Worm (Caenorhabditis elegans) whole organism, L3 larva: Measurements from ENCODE around the gene T15H9.4.

ENCODE experiments used
- ceh-9 ChIP-seq: sonication (generic microtip); optimal IDR thresholded peaks from 2 replicates; lab custom pipeline; 2018; ENCODE audit warnings: missing biosample characterization, missing genetic modification characterization
- elt-2 ChIP-seq: sonication (generic microtip); optimal IDR thresholded peaks from 2 replicates; lab custom pipeline; 2016; ENCODE audit warnings: missing genetic modification reagents, mild to moderate bottlenecking, missing genetic modification characterization, missing compliant biosample characterization
- fkh-10 ChIP-seq: sonication (generic microtip); optimal IDR thresholded peaks from 2 replicates; lab custom pipeline; 2017; ENCODE audit warnings: missing biosample characterization, missing genetic modification reagents, missing genetic modification characterization
- fkh-2 ChIP-seq: fragments of 150-350 bp; optimal IDR thresholded peaks from 2 replicates; lab custom pipeline; 2014; ENCODE audit warnings: missing biosample characterization, missing genetic modification reagents, missing genetic modification characterization
- lin-15B ChIP-seq: fragments of 150-350 bp; optimal IDR thresholded peaks from 2 replicates; lab custom pipeline; 2014; ENCODE audit warnings: missing biosample characterization, missing genetic modification characterization
- mdl-1 ChIP-seq: fragments of 150-350 bp; optimal IDR thresholded peaks from 2 replicates; lab custom pipeline; 2014; ENCODE audit warnings: missing biosample characterization, missing genetic modification characterization
- nfya-1 ChIP-seq: sonication (generic microtip); optimal IDR thresholded peaks from 2 replicates; lab custom pipeline; 2017; ENCODE audit warnings: missing genetic modification characterization, mild to moderate bottlenecking, missing compliant biosample characterization, antibody characterized with exemption, moderate library complexity; ENCODE audit not compliant: insufficient read depth
- nhr-76 ChIP-seq: fragments of 150-350 bp; sonication (generic microtip); optimal IDR thresholded peaks from 5 replicates; lab custom pipeline; 2014; ENCODE audit warnings: missing biosample characterization, missing genetic modification characterization
- nhr-77 ChIP-seq: fragments of 150-350 bp; optimal IDR thresholded peaks from 2 replicates; lab custom pipeline; 2014; ENCODE audit warnings: missing biosample characterization, missing genetic modification characterization

DNA sequence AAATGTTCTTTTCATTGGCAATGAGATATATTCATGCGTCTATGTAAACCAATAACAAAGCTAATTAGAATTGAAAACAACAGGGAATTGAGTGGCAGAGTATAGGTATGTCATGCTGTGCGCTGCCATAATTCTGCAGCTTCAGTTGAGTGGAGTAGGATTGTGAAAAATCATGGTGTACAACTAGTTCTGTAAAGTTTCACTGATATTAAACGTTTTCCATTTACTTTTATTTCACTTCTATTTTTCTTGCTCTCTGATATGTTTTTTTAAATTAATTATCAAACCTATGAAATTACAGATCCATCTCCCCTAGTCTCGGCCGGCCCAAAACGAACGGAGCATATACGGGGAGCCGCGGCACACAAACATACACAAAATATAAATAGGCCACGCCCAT, 36.0 kb upstream of the T15H9.4 start, which contains the start of gene exc-7:
- TF ChIP-seq fkh-10 (GFP tag; lab: Kevin White, UChicago) (no peak), elt-2 (tag; lab: Kevin White, UChicago) (no peak), nhr-76 (tag; lab: Kevin White, UChicago) (no peak), fkh-2 (tag; lab: Kevin White, UChicago) (no peak), mdl-1 (tag; lab: Kevin White, UChicago) (no peak), lin-15B (no peak), nfya-1 (tag; lab: Kevin White, UChicago) (no peak), nhr-77 (no peak), ceh-9 (no peak)
